Worm (Caenorhabditis elegans): ENCODE data around the gene timm-17B.1.

ce11 chrIV:4744167-4744566 is 1.1 kb downstream of the timm-17B.1 start, which contains the start of gene hoe-1:
- no peak for TF ChIP-seq nhr-237 (tag; optimal IDR thresholded peaks at IDR 0.05)
- TF ChIP-seq egl-27 (tag; optimal IDR thresholded peaks at IDR 0.05), result no peak

Measured in whole organism, L3 larva.